Worm (Caenorhabditis elegans): ENCODE results near the gene inx-10.

- no peak for TF ChIP-seq ref-1 (GFP tag; conservative IDR thresholded peaks at IDR 0.05)
- no peak for TF ChIP-seq ztf-29 (GFP tag; IDR thresholded peaks at IDR 0.05)
- TF ChIP-seq med-1 (GFP tag; optimal IDR thresholded peaks at IDR 0.05; ENCODE audit: insufficient read depth): no peak
- TF ChIP-seq ztf-23 (GFP tag; IDR thresholded peaks at IDR 0.05): no peak
Measured at ce11 chrV:9243171-9243996, 36.1 kb upstream of the inx-10 start, which contains the start of gene glo-4.
